Worm (Caenorhabditis elegans): Measurements from ENCODE around the gene B0464.9.

ce11 chrIII:9449831-9450230, 15.7 kb upstream of the B0464.9 start, which contains the start of gene F54C8.6:
- no peak for TF ChIP-seq ztf-23 (GFP tag; IDR thresholded peaks at IDR 0.05)
- no peak for TF ChIP-seq T22C8.4 (GFP tag; IDR thresholded peaks at IDR 0.05)
- no peak for TF ChIP-seq ztf-29 (GFP tag; IDR thresholded peaks at IDR 0.05)
- TF ChIP-seq ref-1 (GFP tag; conservative IDR thresholded peaks at IDR 0.05), result no peak
- no peak for TF ChIP-seq flt-1 (GFP tag; IDR thresholded peaks at IDR 0.05)
- TF ChIP-seq tab-1 (GFP tag; IDR thresholded peaks at IDR 0.05), result no peak
- TF ChIP-seq cog-1 (tag; optimal IDR thresholded peaks at IDR 0.05), result no peak
- no peak for TF ChIP-seq med-1 (GFP tag; optimal IDR thresholded peaks at IDR 0.05; ENCODE audit: insufficient read depth)
- no peak for TF ChIP-seq klf-2 (GFP tag; conservative IDR thresholded peaks at IDR 0.05)
